Worm (Caenorhabditis elegans): Measurements from ENCODE around the gene fipr-14.

fipr-14 gene

ce11 chrIV:10869642-10870041, 7.3 kb upstream of the fipr-14 start:
- TF ChIP-seq Y95B8A.8 (GFP tag; IDR thresholded peaks at IDR 0.05) (no peak), Y53F4B.3 (GFP tag; IDR thresholded peaks at IDR 0.05) (no peak), D2030.7 (GFP tag; IDR thresholded peaks at IDR 0.05) (no peak), ceh-40 (GFP tag; IDR thresholded peaks at IDR 0.05) (no peak), nfyb-1 (GFP tag; IDR thresholded peaks at IDR 0.05) (no peak), Y56A3A.18 (GFP tag; IDR thresholded peaks at IDR 0.05) (no peak), lag-1 (GFP tag; IDR thresholded peaks at IDR 0.05) (no peak), F22D6.2 (tag; optimal IDR thresholded peaks at IDR 0.05) (no peak), cebp-1 (GFP tag; IDR thresholded peaks at IDR 0.05) (no peak), cebp-1 (tag; optimal IDR thresholded peaks at IDR 0.05) (no peak), F57C9.4 (tag; optimal IDR thresholded peaks at IDR 0.05) (no peak), hrde-1 (tag; optimal IDR thresholded peaks at IDR 0.05; ENCODE audit: borderline replicate concordance) (no peak), ceh-100 (GFP tag; IDR thresholded peaks at IDR 0.05) (no peak), dpff-1 (tag; optimal IDR thresholded peaks at IDR 0.05) (no peak), nhr-27 (tag; optimal IDR thresholded peaks at IDR 0.05) (no peak), lir-1 (GFP tag; conservative IDR thresholded peaks at IDR 0.05) (no peak), akir-1 (GFP tag; optimal IDR thresholded peaks at IDR 0.05) (no peak), unc-130 (GFP tag; optimal IDR thresholded peaks at IDR 0.05) (no peak), ceh-91 (GFP tag; IDR thresholded peaks at IDR 0.05) (no peak), die-1 (tag; optimal IDR thresholded peaks at IDR 0.05) (no peak), egl-44 (GFP tag; IDR thresholded peaks at IDR 0.05) (no peak)

ce11 chrIV:10870158-10870557, 6.8 kb upstream of the fipr-14 start:
- TF ChIP-seq K11D2.4 (GFP tag; IDR thresholded peaks at IDR 0.05) (no peak), snpc-1.1 (tag; optimal IDR thresholded peaks at IDR 0.05; ENCODE audit: insufficient read depth) (no peak), ztf-22 (GFP tag; optimal IDR thresholded peaks at IDR 0.05) (no peak), die-1 (tag; optimal IDR thresholded peaks at IDR 0.05) (no peak), let-526 (GFP tag; IDR thresholded peaks at IDR 0.05) (no peak), hmg-20 (GFP tag; IDR thresholded peaks at IDR 0.05) (no peak), madf-10 (tag; optimal IDR thresholded peaks at IDR 0.05) (no peak), ceh-100 (GFP tag; IDR thresholded peaks at IDR 0.05) (no peak), mxl-1 (tag; optimal IDR thresholded peaks at IDR 0.05) (no peak), C17E4.6 (GFP tag; IDR thresholded peaks at IDR 0.05) (no peak), egl-18 (GFP tag; IDR thresholded peaks at IDR 0.05) (no peak), ztf-26 (tag; optimal IDR thresholded peaks at IDR 0.05) (no peak)

- no peak for TF ChIP-seq him-1 (tag; optimal IDR thresholded peaks at IDR 0.05)
- no peak for TF ChIP-seq nfya-2 (GFP tag; IDR thresholded peaks at IDR 0.05)
- no peak for TF ChIP-seq C06A6.2 (GFP tag; conservative IDR thresholded peaks at IDR 0.05)
- no peak for TF ChIP-seq mel-28 (tag; optimal IDR thresholded peaks at IDR 0.05; ENCODE audit: borderline replicate concordance)
- TF ChIP-seq hmg-20 (GFP tag; IDR thresholded peaks at IDR 0.05) = no peak
- no peak for TF ChIP-seq unc-130 (GFP tag; optimal IDR thresholded peaks at IDR 0.05)
- no peak for TF ChIP-seq tbp1 (GFP tag; optimal IDR thresholded peaks at IDR 0.05)
- TF ChIP-seq lsl-1 (GFP tag; optimal IDR thresholded peaks at IDR 0.05) = no peak
- TF ChIP-seq nfya-1 (tag; optimal IDR thresholded peaks at IDR 0.05; ENCODE audit: borderline replicate concordance, insufficient read depth) = no peak
- TF ChIP-seq ztf-18 (tag; optimal IDR thresholded peaks at IDR 0.05) = no peak
- TF ChIP-seq die-1 (tag; optimal IDR thresholded peaks at IDR 0.05) = no peak
- no peak for TF ChIP-seq ztf-25 (GFP tag; IDR thresholded peaks at IDR 0.05)
- no peak for TF ChIP-seq sptf-2 (GFP tag; optimal IDR thresholded peaks at IDR 0.05)
- no peak for TF ChIP-seq Y56A3A.18 (GFP tag; IDR thresholded peaks at IDR 0.05)
- no peak for TF ChIP-seq snpc-1.1 (tag; optimal IDR thresholded peaks at IDR 0.05; ENCODE audit: insufficient read depth)
Observed at ce11 chrIV:10874527-10874926, 2.4 kb upstream of the fipr-14 start, which contains the start of gene F13E9.12. F13E9.12 (minus strand) TSS chrIV:10874627.
